Worm (Caenorhabditis elegans) whole organism, L4 larva: ENCODE results near the gene abhd-5.1.

Experiments used
- F10B5.3 ChIP-seq: sonication (generic microtip); optimal IDR thresholded peaks from 2 replicates; lab custom pipeline; 2016; ENCODE audit warnings: mild to moderate bottlenecking, missing genetic modification characterization, missing compliant biosample characterization
- F37D6.2 ChIP-seq: sonication (generic microtip); optimal IDR thresholded peaks from 2 replicates; lab custom pipeline; 2016; ENCODE audit warnings: mild to moderate bottlenecking, missing genetic modification characterization, missing compliant biosample characterization
- F49E8.2 ChIP-seq: sonication (generic microtip); optimal IDR thresholded peaks from 2 replicates; lab custom pipeline; 2016; ENCODE audit warnings: missing compliant biosample characterization, mild to moderate bottlenecking, missing genetic modification characterization, borderline replicate concordance
- Y5F2A.4 ChIP-seq: fragments of 200-800 bp; sonication (Bioruptor generic); optimal IDR thresholded peaks from 2 replicates; lab custom pipeline; 2018; ENCODE audit warnings: mild to moderate bottlenecking, missing genetic modification characterization, missing compliant biosample characterization
- Y75B8A.6 ChIP-seq: fragments of 200-800 bp; sonication (Bioruptor generic); IDR thresholded peaks from 2 replicates; pipeline ENCODE4 v1.3.6; 2022; ENCODE audit warnings: missing genetic modification reagents, missing genetic modification characterization, missing compliant biosample characterization
- ZK546.5 ChIP-seq, 2 experiments: sonication (generic microtip); optimal IDR thresholded peaks; 2 replicates each; lab custom pipeline; 2017; ENCODE audit warnings: missing biosample characterization in 2 of 2, missing genetic modification characterization in 2 of 2
- aly-2 ChIP-seq: sonication (generic microtip); optimal IDR thresholded peaks from 2 replicates; lab custom pipeline; 2018; ENCODE audit warnings: missing biosample characterization, missing genetic modification characterization
- ceh-20 ChIP-seq: fragments of 200-800 bp; sonication (Bioruptor generic); IDR thresholded peaks from 2 replicates; pipeline ENCODE4 v1.3.6; 2022; ENCODE audit warnings: missing genetic modification reagents, missing genetic modification characterization, missing compliant biosample characterization
- ceh-28 ChIP-seq: fragments of 150-350 bp; optimal IDR thresholded peaks from 2 replicates; lab custom pipeline; 2014; ENCODE audit warnings: missing biosample characterization, missing genetic modification reagents, missing genetic modification characterization
- ceh-62 ChIP-seq: sonication (generic microtip); optimal IDR thresholded peaks from 2 replicates; lab custom pipeline; 2017; ENCODE audit warnings: missing biosample characterization, missing genetic modification characterization
- ces-1 ChIP-seq: fragments of 150-350 bp; sonication (generic microtip); optimal IDR thresholded peaks from 4 replicates; lab custom pipeline; 2014; ENCODE audit warnings: missing biosample characterization, missing genetic modification reagents, missing genetic modification characterization
- cey-2 ChIP-seq: sonication (generic microtip); optimal IDR thresholded peaks from 3 replicates; lab custom pipeline; 2017; ENCODE audit warnings: missing genetic modification characterization, mild to moderate bottlenecking, missing compliant biosample characterization, antibody characterized with exemption, borderline replicate concordance; ENCODE audit not compliant: insufficient read depth
- daf-19 ChIP-seq: fragments of 200-800 bp; sonication (Bioruptor generic); conservative IDR thresholded peaks from 2 replicates; pipeline ENCODE4 v1.3.6; 2022; ENCODE audit warnings: missing genetic modification characterization, missing compliant biosample characterization
- dmd-6 ChIP-seq: fragments of 200-800 bp; sonication (Bioruptor generic); IDR thresholded peaks from 2 replicates; pipeline ENCODE4 v1.3.6; 2022; ENCODE audit warnings: missing genetic modification reagents, missing genetic modification characterization, missing compliant biosample characterization
- dmd-8 ChIP-seq: fragments of 200-800 bp; sonication (Bioruptor generic); IDR thresholded peaks from 2 replicates; pipeline ENCODE4 v1.3.6; 2022; ENCODE audit warnings: missing genetic modification characterization, missing compliant biosample characterization
- dpl-1 ChIP-seq: fragments of 150-350 bp; optimal IDR thresholded peaks from 2 replicates; lab custom pipeline; 2014; ENCODE audit warnings: missing biosample characterization, missing genetic modification reagents, missing genetic modification characterization
- egl-27 ChIP-seq: sonication (generic microtip); optimal IDR thresholded peaks from 3 replicates; lab custom pipeline; 2017; ENCODE audit warnings: missing biosample characterization, missing genetic modification reagents, missing genetic modification characterization
- egl-43 ChIP-seq: fragments of 200-800 bp; sonication (Bioruptor generic); IDR thresholded peaks from 2 replicates; pipeline ENCODE4 v1.3.6; 2022; ENCODE audit warnings: missing genetic modification reagents, missing genetic modification characterization, missing compliant biosample characterization
- fkh-10 ChIP-seq: fragments of 150-350 bp; optimal IDR thresholded peaks from 2 replicates; lab custom pipeline; 2014; ENCODE audit warnings: missing biosample characterization, missing genetic modification reagents, missing genetic modification characterization
- hif-1 ChIP-seq, 2 experiments: sonication (generic microtip); optimal IDR thresholded peaks; 2 replicates each; lab custom pipeline; 2016 to 2017; ENCODE audit warnings: missing compliant biosample characterization in 2 of 2, missing genetic modification characterization in 2 of 2, missing genetic modification reagents in 2 of 2, missing genotype in 2 of 2, mild to moderate bottlenecking in 1 of 2
- hmg-1.1 ChIP-seq: fragments of 200-800 bp; sonication (Bioruptor generic); IDR thresholded peaks from 2 replicates; pipeline ENCODE4 v1.3.6; 2022; ENCODE audit warnings: missing genetic modification reagents, missing genetic modification characterization, missing compliant biosample characterization
- lin-15B ChIP-seq: fragments of 150-350 bp; sonication (generic microtip); optimal IDR thresholded peaks from 3 replicates; lab custom pipeline; 2014; ENCODE audit warnings: missing biosample characterization, missing genetic modification characterization
- lin-38 ChIP-seq: fragments of 200-800 bp; sonication (Bioruptor generic); IDR thresholded peaks from 2 replicates; pipeline ENCODE4 v1.3.6; 2022; ENCODE audit warnings: missing genetic modification reagents, missing genetic modification characterization, missing compliant biosample characterization
- madf-9 ChIP-seq: fragments of 200-800 bp; sonication (Bioruptor generic); conservative IDR thresholded peaks from 2 replicates; pipeline ENCODE4 v1.3.6; 2022; ENCODE audit warnings: missing genetic modification reagents, missing genetic modification characterization, missing compliant biosample characterization
- mep-1 ChIP-seq: fragments of 150-350 bp; sonication (generic microtip); optimal IDR thresholded peaks from 3 replicates; lab custom pipeline; 2014; ENCODE audit warnings: missing biosample characterization, missing genetic modification characterization
- mxl-3 ChIP-seq: fragments of 200-800 bp; sonication (Bioruptor generic); optimal IDR thresholded peaks from 2 replicates; lab custom pipeline; 2018; ENCODE audit warnings: mild to moderate bottlenecking, missing genetic modification characterization, missing compliant biosample characterization
- nhr-102 ChIP-seq: sonication (generic microtip); optimal IDR thresholded peaks from 2 replicates; lab custom pipeline; 2016; ENCODE audit warnings: mild to moderate bottlenecking, missing genetic modification characterization, moderate library complexity, missing compliant biosample characterization
- nhr-237 ChIP-seq: sonication (generic microtip); optimal IDR thresholded peaks from 2 replicates; lab custom pipeline; 2017; ENCODE audit warnings: missing biosample characterization, missing genetic modification characterization
- nhr-25 ChIP-seq: sonication (generic microtip); optimal IDR thresholded peaks from 2 replicates; lab custom pipeline; 2017; ENCODE audit warnings: missing genetic modification characterization, mild to moderate bottlenecking, missing compliant biosample characterization, antibody characterized with exemption, moderate library complexity, borderline replicate concordance; ENCODE audit not compliant: insufficient read depth
- nhr-28 ChIP-seq: fragments of 150-350 bp; optimal IDR thresholded peaks from 2 replicates; lab custom pipeline; 2014; ENCODE audit warnings: missing biosample characterization, missing genetic modification characterization
- nhr-48 ChIP-seq: sonication (generic microtip); optimal IDR thresholded peaks from 2 replicates; lab custom pipeline; 2016; ENCODE audit warnings: mild to moderate bottlenecking, missing genetic modification characterization, missing compliant biosample characterization
- saeg-2 ChIP-seq: fragments of 200-800 bp; sonication (Bioruptor generic); IDR thresholded peaks from 2 replicates; pipeline ENCODE4 v1.3.6; 2022; ENCODE audit warnings: missing genetic modification reagents, missing genetic modification characterization, missing compliant biosample characterization
- sdz-12 ChIP-seq: fragments of 200-800 bp; sonication (Bioruptor generic); optimal IDR thresholded peaks from 2 replicates; lab custom pipeline; 2018; ENCODE audit warnings: mild to moderate bottlenecking, missing genetic modification characterization, missing compliant biosample characterization
- snpc-1.2 ChIP-seq: fragments of 200-800 bp; sonication (Bioruptor generic); IDR thresholded peaks from 2 replicates; pipeline ENCODE4 v1.3.6; 2022; ENCODE audit warnings: missing genetic modification reagents, missing genetic modification characterization, missing compliant biosample characterization
- spr-1 ChIP-seq: sonication (generic microtip); optimal IDR thresholded peaks from 2 replicates; lab custom pipeline; 2016; ENCODE audit warnings: mild to moderate bottlenecking, missing genetic modification characterization, missing compliant biosample characterization
- tag-97 ChIP-seq: fragments of 200-800 bp; sonication (Bioruptor generic); IDR thresholded peaks from 2 replicates; pipeline ENCODE4 v1.3.6; 2022; ENCODE audit warnings: missing genetic modification characterization, missing compliant biosample characterization
- tra-1 ChIP-seq: fragments of 200-800 bp; sonication (Bioruptor generic); IDR thresholded peaks from 2 replicates; pipeline ENCODE4 v1.3.6; 2022; ENCODE audit warnings: missing genetic modification reagents, missing genetic modification characterization, missing compliant biosample characterization
- unc-130 ChIP-seq: sonication (generic microtip); optimal IDR thresholded peaks from 2 replicates; lab custom pipeline; 2016; ENCODE audit warnings: missing genetic modification reagents, missing genetic modification characterization, missing compliant biosample characterization
- unc-62 ChIP-seq, 3 experiments: fragments of 150-350 bp in 1 of 3; sonication (generic microtip); optimal IDR thresholded peaks in 2 of 3; peaks in 1 of 3; 1 replicate in 1 of 3; 2 replicates in 2 of 3; lab custom pipeline; 2014 to 2017; ENCODE audit warnings: missing biosample characterization in 3 of 3, missing genetic modification characterization in 3 of 3, missing genetic modification reagents in 3 of 3, missing genotype in 1 of 3
- ztf-7 ChIP-seq: fragments of 150-350 bp; optimal IDR thresholded peaks from 2 replicates; lab custom pipeline; 2014; ENCODE audit warnings: missing biosample characterization, missing genetic modification characterization

Gene abhd-5.1

ce11 chrV:4826710-4827380, 20.6 kb upstream of the abhd-5.1 start, which contains the start of the genes hsp-6 and C37H5.5 (continued):
- TF ChIP-seq fkh-10 (GFP tag; lab: Kevin White, UChicago): peak; percentile 73
- TF ChIP-seq tra-1 (GFP tag; lab: Robert Waterston, UW): no peak
- no peak for TF ChIP-seq daf-19 (GFP tag; lab: Robert Waterston, UW)
- no peak for TF ChIP-seq snpc-1.2 (GFP tag; lab: Robert Waterston, UW)
- TF ChIP-seq lin-15B (tag; lab: Kevin White, UChicago): no peak
- peak; percentile 76 for TF ChIP-seq hmg-1.1 (GFP tag; lab: Robert Waterston, UW)
- no peak for TF ChIP-seq ces-1 (GFP tag; lab: Kevin White, UChicago)
- no peak for TF ChIP-seq nhr-237 (tag; lab: Kevin White, UChicago)
- no peak for TF ChIP-seq Y75B8A.6 (GFP tag; lab: Robert Waterston, UW)
- TF ChIP-seq hif-1 (tag; optimal IDR thresholded peaks at IDR 0.05; lab: Kevin White, UChicago): peak in 1 of 2 experiments; percentile 76
- no peak for TF ChIP-seq ceh-28 (tag; lab: Kevin White, UChicago)
- no peak for TF ChIP-seq nhr-25 (tag; lab: Kevin White, UChicago)
- no peak for TF ChIP-seq cey-2 (tag; lab: Kevin White, UChicago)
- peak; percentile 24 for TF ChIP-seq mxl-3 (GFP tag; lab: Kevin White, UChicago)
- no peak for TF ChIP-seq tag-97 (GFP tag; lab: Robert Waterston, UW)
- no peak for TF ChIP-seq aly-2
- TF ChIP-seq F49E8.2: peak; percentile 36
- TF ChIP-seq sdz-12 (GFP tag; lab: Kevin White, UChicago): no peak
- TF ChIP-seq nhr-48 (tag; lab: Kevin White, UChicago): peak; percentile 50

ce11 chrV:4834277-4834676, 13.2 kb upstream of the abhd-5.1 start, which contains the start of gene C37H5.14:
TSS of gene C37H5.14 (minus strand) at chrV:4834377.
- TF ChIP-seq unc-62 (GFP tag; optimal IDR thresholded peaks at IDR 0.05 in 1 of 2; lab: Kevin White, UChicago): no peak
- TF ChIP-seq unc-62 (tag; optimal IDR thresholded peaks at IDR 0.05; lab: Kevin White, UChicago): no peak
- TF ChIP-seq ceh-20 (GFP tag; lab: Robert Waterston, UW): no peak
- TF ChIP-seq nhr-28 (tag; lab: Kevin White, UChicago): no peak
- no peak for TF ChIP-seq saeg-2 (GFP tag; lab: Robert Waterston, UW)
- TF ChIP-seq nhr-25 (tag; lab: Kevin White, UChicago): no peak
- no peak for TF ChIP-seq dpl-1 (GFP tag; lab: Kevin White, UChicago)
- TF ChIP-seq unc-130 (GFP tag; lab: Kevin White, UChicago): no peak
- no peak for TF ChIP-seq F37D6.2
- no peak for TF ChIP-seq ceh-28 (tag; lab: Kevin White, UChicago)
- no peak for TF ChIP-seq Y5F2A.4 (GFP tag; lab: Kevin White, UChicago)
- TF ChIP-seq, all 104 proteins: peak for 0

ce11 chrV:4839913-4840312, 7.5 kb upstream of the abhd-5.1 start, which contains the start of gene nas-9:
TSS of gene nas-9 (minus strand) at chrV:4840013.
- TF ChIP-seq nhr-28 (tag; lab: Kevin White, UChicago) (peak; percentile 4), dmd-6 (no peak)
- TF ChIP-seq, all 104 proteins: peak for 1

ce11 chrV:4841179-4841578, 6.3 kb upstream of the abhd-5.1 start, which contains the start of gene cwp-1:
TSS of gene cwp-1 (minus strand) at chrV:4841279.
- no peak for TF ChIP-seq F10B5.3 (tag; lab: Kevin White, UChicago)

ce11 chrV:4842544-4842943, 4.9 kb upstream of the abhd-5.1 start, which contains the start of the genes cwp-2 and cwp-3:
TSS of gene cwp-2 (minus strand) at chrV:4842644.
TSS of gene cwp-3 (plus strand) at chrV:4842836.
- TF ChIP-seq lin-38 (GFP tag; lab: Robert Waterston, UW): no peak
- TF ChIP-seq cey-2 (tag; lab: Kevin White, UChicago): no peak
- no peak for TF ChIP-seq nhr-102 (tag; lab: Kevin White, UChicago)
- no peak for TF ChIP-seq unc-62 (GFP tag; optimal IDR thresholded peaks at IDR 0.05 in 1 of 2; lab: Kevin White, UChicago)
- TF ChIP-seq unc-62 (tag; optimal IDR thresholded peaks at IDR 0.05; lab: Kevin White, UChicago): no peak
- no peak for TF ChIP-seq tag-97 (GFP tag; lab: Robert Waterston, UW)
- TF ChIP-seq mep-1 (tag; lab: Kevin White, UChicago): no peak
- no peak for TF ChIP-seq dmd-8
- TF ChIP-seq ZK546.5 (tag; optimal IDR thresholded peaks at IDR 0.05; lab: Kevin White, UChicago): no peak
- TF ChIP-seq madf-9 (GFP tag; lab: Robert Waterston, UW): no peak
- no peak for TF ChIP-seq ceh-20 (GFP tag; lab: Robert Waterston, UW)
- no peak for TF ChIP-seq F37D6.2
- no peak for TF ChIP-seq spr-1 (tag; lab: Kevin White, UChicago)
- no peak for TF ChIP-seq ztf-7
- TF ChIP-seq ceh-62: no peak
- no peak for TF ChIP-seq egl-43 (GFP tag; lab: Robert Waterston, UW)
- TF ChIP-seq F49E8.2: no peak
- TF ChIP-seq egl-27: no peak
- TF ChIP-seq daf-19 (GFP tag; lab: Robert Waterston, UW): no peak
